Worm (Caenorhabditis elegans): Measurements from ENCODE around the gene mat-2.

- TF ChIP-seq dve-1 (tag; optimal IDR thresholded peaks at IDR 0.05; ENCODE audit: insufficient read depth) (no peak), jun-1 (tag; optimal IDR thresholded peaks at IDR 0.05) (no peak), pqm-1 (tag; optimal IDR thresholded peaks at IDR 0.05) (no peak), unc-62 (GFP tag; optimal IDR thresholded peaks at IDR 0.05 in 1 of 2) (no peak), unc-62 (tag; optimal IDR thresholded peaks at IDR 0.05) (no peak), dpl-1 (GFP tag; optimal IDR thresholded peaks at IDR 0.05) (no peak), fos-1 (tag; optimal IDR thresholded peaks at IDR 0.05) (no peak), unc-130 (GFP tag; optimal IDR thresholded peaks at IDR 0.05) (no peak), dmd-6 (GFP tag; IDR thresholded peaks at IDR 0.05) (no peak), egl-27 (tag; optimal IDR thresholded peaks at IDR 0.05) (no peak), aha-1 (tag) (no peak), gei-8 (GFP tag; optimal IDR thresholded peaks at IDR 0.05) (no peak), nhr-76 (tag; optimal IDR thresholded peaks at IDR 0.05) (no peak)
Measured at ce11 chrII:11111107-11111506, 1.4 kb upstream of the mat-2 start, which contains the start of gene glb-4.

All from whole organism, L4 larva.